Worm (Caenorhabditis elegans) whole organism, late embryonic: ENCODE data around the gene K10H10.12.

Experiments used
- C38D4.7 ChIP-seq: fragments of 200-800 bp; sonication (Bioruptor generic); optimal IDR thresholded peaks from 2 replicates; lab custom pipeline; 2018; ENCODE audit warnings: mild to moderate bottlenecking, missing genetic modification characterization, moderate library complexity, missing compliant biosample characterization
- K02D7.2 ChIP-seq: sonication (generic microtip); optimal IDR thresholded peaks from 2 replicates; lab custom pipeline; 2017; ENCODE audit warnings: mild to moderate bottlenecking, missing genetic modification characterization, missing compliant biosample characterization
- K09A11.1 ChIP-seq: sonication (generic microtip); optimal IDR thresholded peaks from 2 replicates; lab custom pipeline; 2017; ENCODE audit warnings: antibody characterized with exemption, mild to moderate bottlenecking, missing genetic modification characterization, missing compliant biosample characterization; ENCODE audit not compliant: insufficient read depth
- T23F11.4 ChIP-seq: fragments of 200-800 bp; sonication (Bioruptor generic); optimal IDR thresholded peaks from 2 replicates; lab custom pipeline; 2018; ENCODE audit warnings: mild to moderate bottlenecking, missing genetic modification characterization, missing compliant biosample characterization
- ahr-1 ChIP-seq: sonication (generic microtip); optimal IDR thresholded peaks from 2 replicates; lab custom pipeline; 2016; ENCODE audit warnings: missing genetic modification characterization, missing compliant biosample characterization
- ceh-22 ChIP-seq: sonication (generic microtip); optimal IDR thresholded peaks from 2 replicates; lab custom pipeline; 2017; ENCODE audit warnings: missing biosample characterization, missing genetic modification characterization
- ceh-24 ChIP-seq: sonication (generic microtip); optimal IDR thresholded peaks from 2 replicates; lab custom pipeline; 2016; ENCODE audit warnings: mild to moderate bottlenecking, missing genetic modification characterization, missing compliant biosample characterization
- ceh-30 ChIP-seq: fragments of 150-350 bp; optimal IDR thresholded peaks from 2 replicates; lab custom pipeline; 2014; ENCODE audit warnings: missing biosample characterization, missing genetic modification characterization
- ceh-31 ChIP-seq: sonication (generic microtip); optimal IDR thresholded peaks from 2 replicates; lab custom pipeline; 2016; ENCODE audit warnings: missing genetic modification characterization, missing compliant biosample characterization
- ceh-34 ChIP-seq: sonication (generic microtip); optimal IDR thresholded peaks from 2 replicates; lab custom pipeline; 2016; ENCODE audit warnings: mild to moderate bottlenecking, missing genetic modification characterization, missing compliant biosample characterization
- ceh-45 ChIP-seq: fragments of 200-800 bp; sonication (Bioruptor generic); IDR thresholded peaks from 2 replicates; pipeline ENCODE4 v1.3.6; 2022; ENCODE audit warnings: missing genetic modification reagents, missing genetic modification characterization, missing compliant biosample characterization
- ceh-6 ChIP-seq: fragments of 200-800 bp; sonication (Bioruptor generic); optimal IDR thresholded peaks from 2 replicates; lab custom pipeline; 2018; ENCODE audit warnings: mild to moderate bottlenecking, missing genetic modification characterization, missing compliant biosample characterization
- ceh-9 ChIP-seq: sonication (generic microtip); optimal IDR thresholded peaks from 2 replicates; lab custom pipeline; 2016; ENCODE audit warnings: mild to moderate bottlenecking, missing genetic modification characterization, inconsistent platforms, missing compliant biosample characterization
- dmd-4 ChIP-seq: sonication (generic microtip); optimal IDR thresholded peaks from 2 replicates; lab custom pipeline; 2016; ENCODE audit warnings: borderline replicate concordance, missing genetic modification characterization, missing compliant biosample characterization
- dve-1 ChIP-seq: sonication (generic microtip); optimal IDR thresholded peaks from 2 replicates; lab custom pipeline; 2017; ENCODE audit warnings: antibody characterized with exemption, mild to moderate bottlenecking, missing genetic modification characterization, missing compliant biosample characterization
- elt-2 ChIP-seq: sonication (generic microtip); optimal IDR thresholded peaks from 2 replicates; lab custom pipeline; 2016; ENCODE audit warnings: missing genetic modification reagents, missing genetic modification characterization, missing compliant biosample characterization
- elt-4 ChIP-seq: sonication (generic microtip); optimal IDR thresholded peaks from 2 replicates; lab custom pipeline; 2016; ENCODE audit warnings: missing genetic modification characterization, missing compliant biosample characterization
- fax-1 ChIP-seq: sonication (generic microtip); optimal IDR thresholded peaks from 2 replicates; lab custom pipeline; 2016; ENCODE audit warnings: missing genotype, missing genetic modification characterization, missing compliant biosample characterization
- fkh-10 ChIP-seq: fragments of 150-350 bp; optimal IDR thresholded peaks from 2 replicates; lab custom pipeline; 2014; ENCODE audit warnings: missing biosample characterization, missing genetic modification reagents, missing genetic modification characterization
- fkh-6 ChIP-seq: sonication (generic microtip); optimal IDR thresholded peaks from 2 replicates; lab custom pipeline; 2016; ENCODE audit warnings: missing genetic modification characterization, missing compliant biosample characterization
- hlh-30 ChIP-seq: sonication (generic microtip); optimal IDR thresholded peaks from 2 replicates; lab custom pipeline; 2017; ENCODE audit warnings: antibody characterized with exemption, missing genetic modification characterization, missing compliant biosample characterization; ENCODE audit not compliant: insufficient read depth
- hlh-6 ChIP-seq: sonication (generic microtip); optimal IDR thresholded peaks from 2 replicates; lab custom pipeline; 2016; ENCODE audit warnings: missing genotype, missing genetic modification characterization, missing compliant biosample characterization
- madf-2 ChIP-seq: sonication (generic microtip); optimal IDR thresholded peaks from 2 replicates; lab custom pipeline; 2017; ENCODE audit warnings: missing genetic modification characterization, missing compliant biosample characterization
- nfya-1 ChIP-seq: sonication (generic microtip); optimal IDR thresholded peaks from 2 replicates; lab custom pipeline; 2017; ENCODE audit warnings: missing genetic modification characterization, mild to moderate bottlenecking, missing compliant biosample characterization, antibody characterized with exemption, moderate library complexity
- nhr-232 ChIP-seq: sonication (generic microtip); optimal IDR thresholded peaks from 2 replicates; lab custom pipeline; 2016; ENCODE audit warnings: missing genetic modification characterization, missing compliant biosample characterization
- pat-9 ChIP-seq: fragments of 200-800 bp; sonication (Bioruptor generic); optimal IDR thresholded peaks from 2 replicates; lab custom pipeline; 2018; ENCODE audit warnings: mild to moderate bottlenecking, missing genetic modification characterization, moderate library complexity, missing compliant biosample characterization
- pax-1 ChIP-seq: fragments of 150-350 bp; optimal IDR thresholded peaks from 2 replicates; lab custom pipeline; 2014; ENCODE audit warnings: missing biosample characterization, missing genetic modification characterization
- pha-2 ChIP-seq: sonication (generic microtip); optimal IDR thresholded peaks from 2 replicates; lab custom pipeline; 2017; ENCODE audit warnings: mild to moderate bottlenecking, missing genetic modification characterization, missing compliant biosample characterization
- ref-2 ChIP-seq: sonication (generic microtip); optimal IDR thresholded peaks from 2 replicates; lab custom pipeline; 2016; ENCODE audit warnings: missing genetic modification characterization, missing compliant biosample characterization
- sdc-2 ChIP-seq: sonication (generic microtip); optimal IDR thresholded peaks from 2 replicates; lab custom pipeline; 2016; ENCODE audit warnings: missing genotype, missing genetic modification characterization, missing compliant biosample characterization
- sox-4 ChIP-seq: sonication (generic microtip); optimal IDR thresholded peaks from 2 replicates; lab custom pipeline; 2017; ENCODE audit warnings: mild to moderate bottlenecking, missing genetic modification characterization, inconsistent platforms, missing compliant biosample characterization
- syd-9 ChIP-seq: sonication (generic microtip); optimal IDR thresholded peaks from 2 replicates; lab custom pipeline; 2016; ENCODE audit warnings: mild to moderate bottlenecking, missing genetic modification characterization, moderate library complexity, missing compliant biosample characterization
- tbx-2 ChIP-seq: sonication (generic microtip); optimal IDR thresholded peaks from 2 replicates; lab custom pipeline; 2016; ENCODE audit warnings: missing genetic modification characterization, missing compliant biosample characterization
- ttx-3 ChIP-seq: sonication (generic microtip); optimal IDR thresholded peaks from 2 replicates; lab custom pipeline; 2016; ENCODE audit warnings: missing genetic modification reagents, missing genetic modification characterization, missing compliant biosample characterization
- unc-3 ChIP-seq, 2 experiments: fragments of 200-800 bp in 1 of 2; sonication (Bioruptor generic) in 1 of 2; sonication (generic microtip) in 1 of 2; conservative IDR thresholded peaks in 1 of 2; optimal IDR thresholded peaks in 1 of 2; 2 replicates each; pipeline versions ENCODE4 v1.3.6 to Lab custom; 2016 to 2022; ENCODE audit warnings: missing compliant biosample characterization in 2 of 2, missing genetic modification characterization in 2 of 2, missing genetic modification reagents in 1 of 2
- unc-42 ChIP-seq: sonication (generic microtip); optimal IDR thresholded peaks from 2 replicates; lab custom pipeline; 2016; ENCODE audit warnings: missing genotype, missing genetic modification characterization, missing compliant biosample characterization
- zip-5 ChIP-seq: sonication (generic microtip); optimal IDR thresholded peaks from 2 replicates; lab custom pipeline; 2016; ENCODE audit warnings: missing genetic modification characterization, missing compliant biosample characterization

Gene K10H10.12

DNA sequence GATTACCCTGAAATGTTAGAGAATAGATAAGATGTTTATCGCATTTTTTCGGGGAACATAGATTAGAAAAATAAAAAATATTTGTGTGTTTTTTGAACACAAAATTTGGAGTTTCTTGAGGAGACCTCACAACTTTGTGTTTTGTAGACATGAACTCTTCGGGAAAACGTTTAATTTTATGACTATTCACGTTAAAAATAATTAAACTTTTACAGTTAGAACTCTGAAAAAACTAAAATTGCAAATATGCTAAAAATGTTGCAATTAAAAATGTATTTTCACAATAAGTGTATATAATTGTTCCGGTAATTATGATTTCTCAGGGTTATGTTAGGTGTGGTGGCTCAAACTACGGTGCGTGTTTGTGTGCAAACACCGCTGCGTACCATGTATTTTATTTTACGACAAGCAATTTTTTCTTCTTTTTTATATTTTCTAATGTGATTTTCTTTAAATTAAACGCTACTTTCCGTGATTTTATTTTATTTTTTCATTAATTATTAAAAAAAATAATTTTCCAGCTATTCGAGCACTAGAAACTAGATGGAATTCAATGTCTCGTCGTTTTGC is 22.2 kb upstream of the K10H10.12 start, which contains the start of the genes F57C2.5 and spat-1 (continued):
- TF ChIP-seq ref-2 = peak; percentile 96
- peak; percentile 96 for TF ChIP-seq ahr-1 (tag; lab: Kevin White, UChicago)
- no peak for TF ChIP-seq K02D7.2 (tag; lab: Kevin White, UChicago)
- TF ChIP-seq hlh-30 (tag; lab: Kevin White, UChicago) = no peak
- peak; percentile 96 for TF ChIP-seq zip-5 (tag; lab: Kevin White, UChicago)
- peak; percentile 49 for TF ChIP-seq ttx-3 (tag; lab: Kevin White, UChicago)
- no peak for TF ChIP-seq T23F11.4 (GFP tag; lab: Kevin White, UChicago)
- TF ChIP-seq fax-1 (tag; lab: Kevin White, UChicago) = peak; percentile 94
- TF ChIP-seq pha-2 (tag; lab: Kevin White, UChicago) = peak; percentile 61
- no peak for TF ChIP-seq dve-1 (tag; lab: Kevin White, UChicago)
- peak; percentile 68 for TF ChIP-seq nfya-1 (tag; lab: Kevin White, UChicago)
- TF ChIP-seq fkh-10 (GFP tag; lab: Kevin White, UChicago) = no peak
- TF ChIP-seq fkh-6 (tag; lab: Kevin White, UChicago) = peak; percentile 73
- peak; percentile 90 for TF ChIP-seq elt-2 (tag; lab: Kevin White, UChicago)
- TF ChIP-seq syd-9 (tag; lab: Kevin White, UChicago) = peak; percentile 58
- TF ChIP-seq pax-1 (tag; lab: Kevin White, UChicago) = no peak
- peak; percentile 99 for TF ChIP-seq ceh-31 (tag; lab: Kevin White, UChicago)
- no peak for TF ChIP-seq K09A11.1 (tag; lab: Kevin White, UChicago)
- TF ChIP-seq dmd-4 (tag; lab: Kevin White, UChicago) = peak; percentile 56
- TF ChIP-seq C38D4.7 (GFP tag; lab: Kevin White, UChicago) = no peak
- TF ChIP-seq nhr-232 (tag; lab: Kevin White, UChicago) = no peak
- no peak for TF ChIP-seq sox-4 (tag; lab: Kevin White, UChicago)
- peak; percentile 95 for TF ChIP-seq tbx-2 (tag; lab: Kevin White, UChicago)
- TF ChIP-seq madf-2 (tag; lab: Kevin White, UChicago) = peak; percentile 6
- no peak for TF ChIP-seq ceh-6 (GFP tag; lab: Kevin White, UChicago)
- no peak for TF ChIP-seq ceh-45 (GFP tag; lab: Robert Waterston, UW)

DNA sequence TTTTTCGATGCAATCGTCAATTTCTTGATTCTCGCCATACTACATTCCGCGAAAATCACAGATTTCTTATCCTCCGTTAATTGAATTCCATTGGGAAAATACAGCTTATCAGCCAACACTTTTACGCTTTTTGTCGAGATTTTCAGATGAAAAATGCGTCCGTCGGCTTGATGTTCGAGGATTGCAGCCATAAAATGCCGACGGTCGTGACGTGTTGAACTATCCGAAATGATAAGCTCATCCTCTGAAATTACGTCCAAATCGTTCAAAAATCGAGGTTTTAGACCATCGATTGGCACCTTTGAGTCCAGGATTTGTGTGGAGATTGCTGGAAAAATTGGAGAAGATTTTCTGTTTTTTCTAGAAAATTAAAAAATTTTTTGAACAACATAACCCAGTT is 21.0 kb upstream of the K10H10.12 start:
- TF ChIP-seq nhr-232 (tag; lab: Kevin White, UChicago) = no peak
- no peak for TF ChIP-seq ceh-22 (tag; lab: Kevin White, UChicago)
- TF ChIP-seq hlh-6 (tag; lab: Kevin White, UChicago) = no peak
- no peak for TF ChIP-seq elt-4
- TF ChIP-seq sdc-2 (tag; lab: Kevin White, UChicago) = no peak
- no peak for TF ChIP-seq fkh-6 (tag; lab: Kevin White, UChicago)
- no peak for TF ChIP-seq sox-4 (tag; lab: Kevin White, UChicago)
- TF ChIP-seq pat-9 = no peak
- no peak for TF ChIP-seq ceh-34 (tag; lab: Kevin White, UChicago)
- no peak for TF ChIP-seq unc-3 (GFP tag; conservative IDR thresholded peaks at IDR 0.05; lab: Robert Waterston, UW)
- TF ChIP-seq unc-3 (tag; optimal IDR thresholded peaks at IDR 0.05; lab: Kevin White, UChicago) = no peak
- TF ChIP-seq syd-9 (tag; lab: Kevin White, UChicago) = no peak
- TF ChIP-seq ceh-24 (tag; lab: Kevin White, UChicago) = no peak
- no peak for TF ChIP-seq ahr-1 (tag; lab: Kevin White, UChicago)
- TF ChIP-seq dve-1 (tag; lab: Kevin White, UChicago) = no peak
- TF ChIP-seq unc-42 (tag; lab: Kevin White, UChicago) = no peak
- TF ChIP-seq ceh-30 (tag; lab: Kevin White, UChicago) = no peak
- TF ChIP-seq C38D4.7 (GFP tag; lab: Kevin White, UChicago) = no peak
- no peak for TF ChIP-seq ceh-9 (tag; lab: Kevin White, UChicago)
- no peak for TF ChIP-seq T23F11.4 (GFP tag; lab: Kevin White, UChicago)
